Worm (Caenorhabditis elegans) whole organism, L4/young adult: ENCODE data around the gene W01D2.6.

Experiments used
- W03F9.2 ChIP-seq: fragments of 150-350 bp; optimal IDR thresholded peaks from 2 replicates; lab custom pipeline; 2014; ENCODE audit warnings: missing biosample characterization, missing genetic modification characterization
- dao-5 ChIP-seq: sonication (generic microtip); optimal IDR thresholded peaks from 2 replicates; lab custom pipeline; 2016; ENCODE audit warnings: missing genotype, missing genetic modification characterization, moderate library complexity, missing compliant biosample characterization
- him-1 ChIP-seq: sonication (generic microtip); optimal IDR thresholded peaks from 2 replicates; lab custom pipeline; 2016; ENCODE audit warnings: missing genotype, missing genetic modification reagents, missing genetic modification characterization, missing compliant biosample characterization

- peak; percentile 33 for TF ChIP-seq W03F9.2 (tag; lab: Kevin White, UChicago)
- TF ChIP-seq dao-5 (tag; lab: Kevin White, UChicago): no peak
- TF ChIP-seq him-1 (tag; lab: Kevin White, UChicago): no peak
These were observed 48.1 kb downstream of the W01D2.6 start, which contains the start of gene rbm-28 for ce11 chrII:14856922-14857321.
